Worm (Caenorhabditis elegans): ENCODE results near the gene C14E2.1.

C14E2.1 gene

ce11 chrX:1848575-1848974 lies 22.3 kb downstream of the C14E2.1 start, which contains the start of gene ceh-41:
TSS of gene ceh-41 (minus strand) at chrX:1848675.
- TF ChIP-seq unc-62 (GFP tag; optimal IDR thresholded peaks at IDR 0.05), result no peak

DNA sequence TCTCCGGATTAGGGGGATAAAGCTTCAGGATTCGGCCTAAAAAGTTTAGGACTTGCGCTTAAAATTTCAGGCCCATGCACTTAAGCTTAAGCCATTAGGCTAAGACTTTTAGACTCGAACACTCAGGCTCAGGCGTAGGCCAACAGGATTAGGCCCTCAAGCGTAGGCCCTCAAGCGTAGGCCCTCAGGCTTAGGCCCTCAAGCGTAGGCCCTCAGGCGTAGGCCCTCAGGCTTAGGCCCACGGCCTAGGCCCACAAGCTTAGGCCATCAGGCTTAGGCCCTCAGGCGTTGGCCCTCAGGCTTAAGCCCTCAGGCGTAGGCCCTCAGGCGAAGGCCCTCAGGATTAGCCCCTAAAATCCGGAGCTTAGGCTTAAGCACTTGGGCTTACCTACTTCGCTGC lies 24.3 kb downstream of the C14E2.1 start:
- TF ChIP-seq unc-62 (GFP tag; optimal IDR thresholded peaks at IDR 0.05), result no peak

DNA sequence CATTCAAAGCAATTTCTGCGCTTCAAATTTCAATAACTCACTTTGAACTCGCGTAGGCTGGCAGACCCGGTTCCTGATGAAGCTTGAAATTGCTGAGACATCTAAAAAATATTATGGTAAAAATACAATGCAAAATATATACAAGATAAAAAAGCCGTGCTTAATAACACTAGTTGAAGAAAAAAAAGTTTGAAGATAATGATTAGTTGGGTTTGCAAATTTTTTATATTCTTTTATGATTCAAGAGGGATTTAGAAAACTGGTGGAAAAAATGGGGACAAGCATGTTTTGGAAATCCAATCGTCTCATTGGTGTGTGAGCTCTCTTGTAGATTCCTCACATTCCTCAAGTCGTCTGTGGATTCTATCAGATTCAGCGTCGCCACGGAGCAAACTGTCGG lies 26.4 kb downstream of the C14E2.1 start, which contains the start of gene ceh-21:
Gene ceh-21 (minus strand): TSS at position 101 of the 400 bp plus-strand sequence.
- TF ChIP-seq unc-62 (GFP tag; optimal IDR thresholded peaks at IDR 0.05), result no peak

DNA sequence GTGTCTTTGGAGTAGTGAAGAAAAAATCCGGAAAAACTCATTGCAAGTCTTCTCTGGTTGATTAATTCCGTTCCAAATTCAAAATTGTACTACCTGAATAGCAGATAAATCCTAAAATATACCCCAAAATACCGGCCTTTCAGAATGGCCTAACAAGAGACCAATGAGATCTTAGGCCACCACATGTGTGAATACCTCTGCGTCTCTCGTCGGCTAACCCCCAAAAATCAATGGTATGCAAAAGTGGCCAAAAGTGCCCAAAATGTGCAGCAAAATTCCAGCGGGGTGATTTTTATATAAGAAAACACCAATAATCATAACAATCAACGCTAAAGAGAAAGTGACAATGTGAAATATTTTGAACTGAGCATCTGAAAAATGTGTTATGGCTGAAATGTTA lies 27.3 kb downstream of the C14E2.1 start, which contains the start of gene T26C11.9:
Gene T26C11.9 (minus strand): TSS at position 254 of the 400 bp plus-strand sequence.
- no peak for TF ChIP-seq unc-62 (GFP tag; optimal IDR thresholded peaks at IDR 0.05)

ce11 chrX:1856160-1856559 lies 29.9 kb downstream of the C14E2.1 start, which contains the start of gene ceh-39:
TSS of gene ceh-39 (minus strand) at chrX:1856172.
- no peak for TF ChIP-seq unc-62 (GFP tag; optimal IDR thresholded peaks at IDR 0.05)

- TF ChIP-seq unc-62 (GFP tag; optimal IDR thresholded peaks at IDR 0.05), result no peak
Observed at ce11 chrX:1857777-1858176, 31.5 kb downstream of the C14E2.1 start.

DNA sequence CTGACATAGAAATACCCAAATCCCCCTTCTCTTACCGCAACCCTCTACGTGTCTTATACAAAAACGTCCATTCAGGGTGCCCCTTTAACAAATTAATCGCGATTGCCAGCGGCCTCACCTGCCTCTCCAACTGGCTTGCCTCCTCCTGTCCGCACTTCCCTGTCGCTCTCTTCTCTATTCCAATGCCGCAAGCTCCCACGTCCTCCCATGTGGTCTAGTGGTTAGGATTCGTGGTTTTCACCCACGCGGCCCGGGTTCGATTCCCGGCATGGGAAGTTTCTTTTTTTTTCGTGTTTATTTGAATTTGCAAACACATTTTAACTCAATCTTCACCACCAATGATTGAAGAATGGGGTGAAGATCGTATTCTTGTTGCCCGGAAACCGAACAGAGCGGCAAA lies 32.4 kb downstream of the C14E2.1 start:
- TF ChIP-seq unc-62 (GFP tag; optimal IDR thresholded peaks at IDR 0.05), result no peak

ce11 chrX:1860422-1860821 lies 34.2 kb downstream of the C14E2.1 start, which contains the start of gene T26C11.8:
TSS of gene T26C11.8 (plus strand) at chrX:1860722.
- no peak for TF ChIP-seq unc-62 (GFP tag; optimal IDR thresholded peaks at IDR 0.05)

DNA sequence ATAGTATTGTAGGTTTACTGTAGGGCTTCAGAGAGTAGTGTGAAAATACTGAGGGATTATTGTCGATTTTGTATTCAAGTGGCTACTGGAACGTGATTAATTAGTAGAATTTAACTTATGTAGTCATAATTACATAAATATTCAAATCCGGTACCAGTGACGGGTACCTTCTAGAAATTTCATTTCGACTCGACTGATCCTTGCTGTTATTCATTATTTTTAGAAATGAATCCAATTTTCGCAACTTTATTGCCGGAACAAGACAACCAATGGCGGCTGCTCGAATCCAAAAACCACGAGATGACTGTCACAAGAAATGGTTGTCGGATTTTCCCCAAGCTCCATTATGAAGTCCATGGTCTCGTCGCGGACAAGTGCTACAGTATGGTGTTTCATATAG lies 38.7 kb downstream of the C14E2.1 start, which contains the start of gene tbx-41:
Gene tbx-41 (plus strand): TSS at position 301 of the 400 bp plus-strand sequence.
- no peak for TF ChIP-seq unc-62 (GFP tag; optimal IDR thresholded peaks at IDR 0.05)

ce11 chrX:1870991-1871390 lies 44.7 kb downstream of the C14E2.1 start:
- no peak for TF ChIP-seq unc-62 (GFP tag; optimal IDR thresholded peaks at IDR 0.05)
